Worm (Caenorhabditis elegans) whole organism, L4 larva: ENCODE data around the gene F43D2.6.

Experiments
- aly-2 ChIP-seq: sonication (generic microtip); optimal IDR thresholded peaks from 2 replicates; lab custom pipeline; 2018; ENCODE audit warnings: missing biosample characterization, missing genetic modification characterization
- egl-43 ChIP-seq: fragments of 200-800 bp; sonication (Bioruptor generic); IDR thresholded peaks from 2 replicates; pipeline ENCODE4 v1.3.6; 2022; ENCODE audit warnings: missing genetic modification reagents, missing genetic modification characterization, missing compliant biosample characterization
- vab-7 ChIP-seq: fragments of 200-800 bp; sonication (Bioruptor generic); IDR thresholded peaks from 2 replicates; pipeline ENCODE4 v1.3.6; 2022; ENCODE audit warnings: missing genetic modification reagents, missing genetic modification characterization, missing compliant biosample characterization

- no peak for TF ChIP-seq egl-43
- no peak for TF ChIP-seq aly-2 (tag; lab: Kevin White, UChicago)
- TF ChIP-seq vab-7 (GFP tag; lab: Robert Waterston, UW), result no peak
Observed at ce11 chrV:14585351-14585750, 49.6 kb downstream of the F43D2.6 start, which contains the start of gene Y40H4A.2.
